Worm (Caenorhabditis elegans): ENCODE results near the gene C04B4.1.

DNA sequence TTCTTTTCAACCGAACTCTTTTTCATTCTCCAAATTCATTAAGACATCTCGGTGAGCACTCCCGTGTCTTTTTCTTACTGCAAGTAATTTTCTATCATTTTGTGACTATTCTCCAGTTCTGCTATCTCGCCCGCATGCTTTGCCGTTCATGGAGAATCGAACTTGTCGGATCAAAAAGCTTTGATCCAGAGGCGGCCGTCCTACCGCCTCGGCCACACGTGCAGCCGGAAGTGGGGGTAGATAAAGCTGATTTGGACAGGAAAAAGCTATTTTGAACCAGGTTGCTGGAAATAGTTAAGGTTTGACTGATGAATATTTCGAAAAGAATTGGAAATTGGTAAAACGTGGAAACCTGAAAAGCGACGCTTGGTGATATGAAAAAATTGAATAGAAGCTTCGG, 23.7 kb downstream of the C04B4.1 start:
- TF ChIP-seq lin-13 (GFP tag; optimal IDR thresholded peaks at IDR 0.05) = no peak
- no peak for TF ChIP-seq nhr-129 (tag; optimal IDR thresholded peaks at IDR 0.05)
- no peak for TF ChIP-seq mdl-1 (tag; optimal IDR thresholded peaks at IDR 0.05)
- no peak for TF ChIP-seq sem-4 (tag; optimal IDR thresholded peaks at IDR 0.05)
- no peak for TF ChIP-seq snpc-4 (tag; optimal IDR thresholded peaks at IDR 0.05)
- TF ChIP-seq lsy-2 (tag; optimal IDR thresholded peaks at IDR 0.05) = no peak
- TF ChIP-seq C34F6.9 (tag; optimal IDR thresholded peaks at IDR 0.05) = no peak
- no peak for TF ChIP-seq nhr-11 (tag; optimal IDR thresholded peaks at IDR 0.05)

Data from whole organism, L2 larva.